Worm (Caenorhabditis elegans) whole organism, midembryonic: ENCODE measurements around the gene gpcp-1.

Source experiments
- cog-1 ChIP-seq: sonication (generic microtip); optimal IDR thresholded peaks from 2 replicates; lab custom pipeline; 2016; ENCODE audit warnings: missing genetic modification characterization, missing compliant biosample characterization
- flt-1 ChIP-seq: fragments of 200-800 bp; sonication (Bioruptor generic); IDR thresholded peaks from 2 replicates; pipeline ENCODE4 v1.3.6; 2022; ENCODE audit warnings: missing genetic modification characterization, missing compliant biosample characterization
- klf-2 ChIP-seq: fragments of 200-800 bp; sonication (Bioruptor generic); conservative IDR thresholded peaks from 2 replicates; pipeline ENCODE4 v1.3.6; 2022; ENCODE audit warnings: missing genetic modification reagents, missing genetic modification characterization, missing compliant biosample characterization
- med-1 ChIP-seq: sonication (generic microtip); optimal IDR thresholded peaks from 2 replicates; lab custom pipeline; 2017; ENCODE audit warnings: missing genetic modification characterization, mild to moderate bottlenecking, missing compliant biosample characterization, antibody characterized with exemption, missing genetic modification reagents; ENCODE audit not compliant: insufficient read depth
- tab-1 ChIP-seq: fragments of 200-800 bp; sonication (Bioruptor generic); IDR thresholded peaks from 2 replicates; pipeline ENCODE4 v1.3.6; 2022; ENCODE audit warnings: missing genetic modification characterization, missing compliant biosample characterization
- ztf-29 ChIP-seq: fragments of 200-800 bp; sonication (Bioruptor generic); IDR thresholded peaks from 2 replicates; pipeline ENCODE4 v1.3.6; 2022; ENCODE audit warnings: missing genetic modification reagents, missing genetic modification characterization, missing compliant biosample characterization

ce11 chrX:3067052-3067451 is 43.4 kb downstream of the gpcp-1 start:
- TF ChIP-seq flt-1 (GFP tag; lab: Robert Waterston, UW), result no peak
- no peak for TF ChIP-seq cog-1 (tag; lab: Kevin White, UChicago)
- no peak for TF ChIP-seq med-1 (GFP tag; lab: Kevin White, UChicago)
- TF ChIP-seq klf-2 (GFP tag; lab: Robert Waterston, UW), result no peak
- no peak for TF ChIP-seq tab-1 (GFP tag; lab: Robert Waterston, UW)
- TF ChIP-seq ztf-29 (GFP tag; lab: Robert Waterston, UW), result no peak
